Fruit fly (Drosophila melanogaster): Measurements from ENCODE around the gene mst.

dm6 chrX:21367363-21368072 is 21.3 kb upstream of the mst start:
- TF ChIP-seq psq (optimal IDR thresholded peaks at IDR 0.05) = no peak
- TF ChIP-seq h (optimal IDR thresholded peaks at IDR 0.05) = no peak
- no peak for TF ChIP-seq ttk (optimal IDR thresholded peaks at IDR 0.05)
- no peak for TF ChIP-seq Sin3A (optimal IDR thresholded peaks at IDR 0.05)
- TF ChIP-seq insv (optimal IDR thresholded peaks at IDR 0.05) = no peak

Data from Kc167 (cell line).